Worm (Caenorhabditis elegans): ENCODE data around the gene F21D9.11.

Gene F21D9.11

DNA sequence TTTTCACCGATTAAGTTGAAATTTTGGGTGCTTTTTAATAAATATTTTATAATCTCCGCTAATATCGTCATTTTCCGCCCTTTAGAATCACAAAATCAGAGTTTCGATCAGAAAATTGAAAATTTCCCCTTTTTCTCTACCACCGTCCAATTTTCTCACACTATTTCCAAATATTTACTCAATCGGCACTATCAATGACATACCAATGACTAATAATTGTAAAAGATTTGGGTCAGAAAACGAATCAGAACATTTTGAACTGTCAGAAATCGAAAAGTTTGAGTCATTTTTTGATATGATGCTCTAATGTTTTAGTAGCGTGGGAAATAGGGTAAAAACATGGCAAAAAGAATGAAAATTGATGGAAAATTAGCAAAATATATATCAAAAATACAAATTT lies 34.8 kb upstream of the F21D9.11 start, which contains the start of gene srr-2:
Gene srr-2, minus strand, starts transcription at position 73 of the 400 bp plus-strand sequence.
- TF ChIP-seq hlh-1 (tag; optimal IDR thresholded peaks at IDR 0.05) (no peak), nhr-237 (tag; optimal IDR thresholded peaks at IDR 0.05) (no peak), ceh-39 (tag; optimal IDR thresholded peaks at IDR 0.05) (no peak), flh-1 (GFP tag; optimal IDR thresholded peaks at IDR 0.05) (no peak), unc-120 (tag; optimal IDR thresholded peaks at IDR 0.05; ENCODE audit: poor library complexity, severe bottlenecking) (no peak), nhr-76 (tag; optimal IDR thresholded peaks at IDR 0.05) (no peak), nhr-2 (tag; optimal IDR thresholded peaks at IDR 0.05) (no peak), sptf-1 (tag; optimal IDR thresholded peaks at IDR 0.05) (no peak)

DNA sequence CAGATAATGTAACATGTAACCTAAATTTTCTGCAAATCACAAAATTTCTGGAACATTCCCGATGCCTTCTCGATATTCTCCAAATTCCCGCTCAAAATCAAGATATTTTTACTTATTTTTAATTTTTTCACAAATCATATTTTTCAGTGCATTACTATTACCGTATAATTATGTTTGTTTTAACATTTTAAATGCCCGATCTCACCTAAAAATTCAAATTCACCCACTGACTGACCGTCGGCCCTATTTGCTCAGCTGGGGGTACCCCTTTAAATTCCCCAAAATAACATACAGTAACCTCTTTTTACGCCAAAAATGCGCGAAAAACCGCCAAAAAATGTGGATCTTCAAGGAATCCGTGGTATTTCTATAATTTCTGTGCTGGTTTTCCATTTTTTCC lies 34.3 kb upstream of the F21D9.11 start, which contains the start of gene oac-49:
Gene oac-49, plus strand, starts transcription at position 301 of the 400 bp plus-strand sequence.
- TF ChIP-seq mab-5 (tag; optimal IDR thresholded peaks at IDR 0.05) = no peak
- no peak for TF ChIP-seq ham-2 (GFP tag; optimal IDR thresholded peaks at IDR 0.05)
- TF ChIP-seq bed-3 (GFP tag; optimal IDR thresholded peaks at IDR 0.05) = no peak
- TF ChIP-seq lin-32 (GFP tag; optimal IDR thresholded peaks at IDR 0.05) = no peak
- TF ChIP-seq unc-62 (GFP tag; optimal IDR thresholded peaks at IDR 0.05) = no peak
- TF ChIP-seq tbx-8 (GFP tag; optimal IDR thresholded peaks at IDR 0.05) = no peak
- TF ChIP-seq sptf-1 (tag; optimal IDR thresholded peaks at IDR 0.05) = no peak
- no peak for TF ChIP-seq sem-2 (GFP tag; optimal IDR thresholded peaks at IDR 0.05)
- TF ChIP-seq nhr-76 (tag; optimal IDR thresholded peaks at IDR 0.05) = no peak
- TF ChIP-seq hlh-1 (tag; optimal IDR thresholded peaks at IDR 0.05) = no peak
- no peak for TF ChIP-seq flh-1 (GFP tag; optimal IDR thresholded peaks at IDR 0.05)
- no peak for TF ChIP-seq nhr-12 (tag; optimal IDR thresholded peaks at IDR 0.05)
- no peak for TF ChIP-seq elt-3 (tag; optimal IDR thresholded peaks at IDR 0.05)

DNA sequence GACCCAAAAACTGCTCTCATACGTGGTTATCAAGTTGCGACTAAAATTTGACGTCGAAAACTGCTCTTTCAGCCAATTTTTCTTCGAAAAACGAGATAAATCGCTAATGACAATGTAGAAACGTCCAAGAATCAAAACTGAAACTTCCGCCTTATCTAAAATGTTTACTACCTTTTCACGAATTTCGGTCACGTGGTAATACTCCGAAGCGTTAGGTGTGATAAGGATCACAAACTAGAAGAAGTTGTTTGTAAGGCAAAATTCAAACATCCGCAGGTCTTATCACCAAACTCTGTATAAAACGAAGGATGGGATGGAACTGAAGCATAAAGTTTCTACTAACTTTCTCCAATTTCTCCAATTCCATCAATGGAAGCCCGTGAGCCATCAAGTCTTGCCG lies 21.5 kb upstream of the F21D9.11 start, which contains the start of gene sqst-3:
Gene sqst-3, plus strand, starts transcription at position 370 of the 400 bp plus-strand sequence.
- TF ChIP-seq elt-1 (tag; optimal IDR thresholded peaks at IDR 0.05; ENCODE audit: borderline replicate concordance, insufficient read depth) = no peak
- TF ChIP-seq sem-2 (GFP tag; optimal IDR thresholded peaks at IDR 0.05) = no peak
- TF ChIP-seq pha-4 (tag; optimal IDR thresholded peaks at IDR 0.05) = no peak

DNA sequence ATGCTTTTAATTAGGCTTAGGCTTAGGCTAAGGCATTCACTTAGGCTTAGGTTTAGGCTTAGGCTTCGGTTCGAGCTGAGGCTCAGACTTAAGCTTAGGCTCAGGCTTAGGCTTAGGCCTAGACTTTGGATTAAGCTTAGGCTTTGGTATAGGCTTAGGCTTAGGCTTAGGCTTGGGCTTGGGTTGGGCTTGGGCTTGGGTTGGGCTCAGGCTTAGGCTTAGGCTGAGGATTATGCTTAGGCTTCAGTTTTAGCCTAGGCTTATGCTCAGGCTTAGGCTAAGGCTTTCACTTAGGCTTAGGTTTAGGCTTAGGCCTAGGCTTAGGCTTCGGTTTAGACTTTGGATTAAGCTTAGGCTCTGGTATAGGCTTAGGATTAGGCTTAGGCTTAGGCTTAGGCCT lies 20.8 kb upstream of the F21D9.11 start:
- TF ChIP-seq cnd-1 (tag; optimal IDR thresholded peaks at IDR 0.05) = no peak
- no peak for TF ChIP-seq hlh-1 (tag; optimal IDR thresholded peaks at IDR 0.05)
- no peak for TF ChIP-seq nhr-12 (tag; optimal IDR thresholded peaks at IDR 0.05)
- TF ChIP-seq unc-39 (tag; optimal IDR thresholded peaks at IDR 0.05) = peak; percentile 3
- TF ChIP-seq ham-2 (GFP tag; optimal IDR thresholded peaks at IDR 0.05) = peak; percentile 51

DNA sequence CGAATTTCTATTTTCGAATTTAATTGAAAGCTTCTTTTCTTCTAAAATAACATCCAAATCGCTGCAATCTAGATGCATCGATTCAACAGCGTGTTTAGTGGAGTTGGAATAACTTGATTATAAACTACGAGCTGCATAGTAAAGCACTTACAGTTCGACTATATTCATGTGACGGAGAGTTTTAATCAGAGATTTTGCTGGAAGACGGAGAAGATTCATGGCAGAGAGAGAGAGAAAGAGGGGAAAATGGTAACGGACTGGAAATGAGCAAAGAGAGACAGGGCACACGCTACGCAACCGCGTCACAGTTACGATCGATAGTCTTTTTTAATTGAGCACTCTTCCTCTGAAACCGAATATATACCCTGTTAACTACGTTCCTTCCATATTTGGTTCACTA lies 18.5 kb upstream of the F21D9.11 start, which contains the start of gene fbxb-116:
Gene fbxb-116, plus strand, starts transcription at position 301 of the 400 bp plus-strand sequence.
- no peak for TF ChIP-seq cnd-1 (tag; optimal IDR thresholded peaks at IDR 0.05)
- TF ChIP-seq nhr-76 (tag; optimal IDR thresholded peaks at IDR 0.05) = no peak
- TF ChIP-seq bed-3 (GFP tag; optimal IDR thresholded peaks at IDR 0.05) = no peak
- no peak for TF ChIP-seq tbx-8 (GFP tag; optimal IDR thresholded peaks at IDR 0.05)
- TF ChIP-seq unc-39 (tag; optimal IDR thresholded peaks at IDR 0.05) = no peak
- TF ChIP-seq zip-8 (tag; optimal IDR thresholded peaks at IDR 0.05) = no peak
- TF ChIP-seq hlh-1 (tag; optimal IDR thresholded peaks at IDR 0.05) = no peak
- TF ChIP-seq ztf-11 (tag; optimal IDR thresholded peaks at IDR 0.05) = no peak
- TF ChIP-seq mab-5 (tag; optimal IDR thresholded peaks at IDR 0.05) = no peak
- TF ChIP-seq elt-1 (tag; optimal IDR thresholded peaks at IDR 0.05; ENCODE audit: borderline replicate concordance, insufficient read depth) = no peak
- TF ChIP-seq nhr-237 (tag; optimal IDR thresholded peaks at IDR 0.05) = no peak
- TF ChIP-seq drap-1 (GFP tag; optimal IDR thresholded peaks at IDR 0.05) = no peak
- TF ChIP-seq nhr-12 (tag; optimal IDR thresholded peaks at IDR 0.05) = no peak
- no peak for TF ChIP-seq M03D4.4 (tag; optimal IDR thresholded peaks at IDR 0.05)
- TF ChIP-seq sem-2 (GFP tag; optimal IDR thresholded peaks at IDR 0.05) = no peak
- no peak for TF ChIP-seq ceh-83 (GFP tag; optimal IDR thresholded peaks at IDR 0.05)
- TF ChIP-seq ceh-39 (tag; optimal IDR thresholded peaks at IDR 0.05) = no peak
- TF ChIP-seq unc-62 (GFP tag; optimal IDR thresholded peaks at IDR 0.05) = no peak
- no peak for TF ChIP-seq elt-3 (tag; optimal IDR thresholded peaks at IDR 0.05)
- TF ChIP-seq ceh-43 (GFP tag; optimal IDR thresholded peaks at IDR 0.05) = no peak

DNA sequence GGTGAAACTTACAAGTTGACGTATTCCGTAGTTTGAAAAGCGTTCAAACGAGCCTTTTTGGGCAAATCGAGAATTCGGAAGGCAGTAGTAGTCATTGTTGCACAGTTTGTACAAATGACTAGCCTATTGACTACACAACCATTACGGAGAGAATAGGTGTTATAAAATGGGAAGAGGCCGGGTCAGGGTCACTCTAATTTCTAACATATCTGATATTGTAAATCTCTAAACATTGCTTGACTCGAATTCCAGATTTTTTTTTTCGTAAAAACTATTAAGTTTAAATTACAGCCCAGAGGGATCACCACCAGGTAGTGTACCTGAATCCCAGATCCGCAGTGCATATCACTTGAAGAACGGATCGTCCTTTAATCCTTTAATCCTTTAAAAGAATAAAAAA lies 14.7 kb upstream of the F21D9.11 start, which contains the start of gene fbxb-2:
Gene fbxb-2, minus strand, starts transcription at position 101 of the 400 bp plus-strand sequence.
- no peak for TF ChIP-seq snpc-4 (tag; optimal IDR thresholded peaks at IDR 0.05)
- TF ChIP-seq sptf-1 (tag; optimal IDR thresholded peaks at IDR 0.05) = no peak
- TF ChIP-seq mab-5 (tag; optimal IDR thresholded peaks at IDR 0.05) = no peak
- no peak for TF ChIP-seq blmp-1 (tag; optimal IDR thresholded peaks at IDR 0.05)
- TF ChIP-seq tbx-8 (GFP tag; optimal IDR thresholded peaks at IDR 0.05) = no peak
- TF ChIP-seq flh-1 (GFP tag; optimal IDR thresholded peaks at IDR 0.05) = no peak
- no peak for TF ChIP-seq ham-2 (GFP tag; optimal IDR thresholded peaks at IDR 0.05)
- TF ChIP-seq zip-8 (tag; optimal IDR thresholded peaks at IDR 0.05) = no peak
- no peak for TF ChIP-seq nhr-76 (tag; optimal IDR thresholded peaks at IDR 0.05)
- TF ChIP-seq cnd-1 (tag; optimal IDR thresholded peaks at IDR 0.05) = no peak
- TF ChIP-seq bed-3 (GFP tag; optimal IDR thresholded peaks at IDR 0.05) = no peak
- TF ChIP-seq unc-120 (tag; optimal IDR thresholded peaks at IDR 0.05; ENCODE audit: poor library complexity, severe bottlenecking) = no peak
